Fruit fly (Drosophila melanogaster): ENCODE measurements around the gene PGRP-SB1.

The PGRP-SB1 gene

dm6 chr3L:16743906-16744704, 16.3 kb upstream of the PGRP-SB1 start (continued):
- TF ChIP-seq Hr51 (GFP tag; optimal IDR thresholded peaks at IDR 0.05) (no peak), wdn (GFP tag; IDR thresholded peaks at IDR 0.05) (no peak), CG2120 (GFP tag; optimal IDR thresholded peaks at IDR 0.05) (no peak), B-H2 (GFP tag; optimal IDR thresholded peaks at IDR 0.05) (no peak), CG18764 (GFP tag; optimal IDR thresholded peaks at IDR 0.05) (no peak), CG1647 (GFP tag; optimal IDR thresholded peaks at IDR 0.05) (no peak), run (tag; optimal IDR thresholded peaks at IDR 0.05) (no peak), Opbp (GFP tag; IDR thresholded peaks at IDR 0.05; ENCODE audit: partially characterized antibody) (no peak), Nf-YB (GFP tag; optimal IDR thresholded peaks at IDR 0.05) (no peak), Nf-YC (tag; optimal IDR thresholded peaks at IDR 0.05) (no peak), scrt (GFP tag; optimal IDR thresholded peaks at IDR 0.05) (no peak), CG17359 (tag; optimal IDR thresholded peaks at IDR 0.05) (no peak), gfzf (GFP tag; optimal IDR thresholded peaks at IDR 0.05) (no peak), Usf (GFP tag; optimal IDR thresholded peaks at IDR 0.05) (no peak), CG11696 (GFP tag; IDR thresholded peaks at IDR 0.05) (no peak), org-1 (GFP tag; optimal IDR thresholded peaks at IDR 0.05) (no peak), CG2116 (GFP tag; optimal IDR thresholded peaks at IDR 0.05) (no peak), H2.0 (GFP tag; IDR thresholded peaks at IDR 0.05) (no peak), bigmax (GFP tag; optimal IDR thresholded peaks at IDR 0.05) (no peak), CG31365 (tag; optimal IDR thresholded peaks at IDR 0.05) (no peak), CG10654 (GFP tag; optimal IDR thresholded peaks at IDR 0.05) (no peak), CG10543 (GFP tag; optimal IDR thresholded peaks at IDR 0.05) (no peak), HmgD (GFP tag; optimal IDR thresholded peaks at IDR 0.05) (no peak), CG6765 (GFP tag; optimal IDR thresholded peaks at IDR 0.05) (no peak), bab2 (GFP tag; optimal IDR thresholded peaks at IDR 0.05) (no peak), CG10431 (GFP tag; optimal IDR thresholded peaks at IDR 0.05) (no peak), CG14860 (GFP tag; IDR thresholded peaks at IDR 0.05; ENCODE audit: partially characterized antibody) (no peak), CG10979 (tag; optimal IDR thresholded peaks at IDR 0.05) (peak; percentile 79), ken (GFP tag; IDR thresholded peaks at IDR 0.05) (no peak), ftz-f1 (GFP tag; optimal IDR thresholded peaks at IDR 0.05) (no peak), Bgb (GFP tag; IDR thresholded peaks at IDR 0.05; ENCODE audit: partially characterized antibody) (no peak), emc (GFP tag; optimal IDR thresholded peaks at IDR 0.05) (no peak), CG14050 (GFP tag; IDR thresholded peaks at IDR 0.05) (no peak), Antp (GFP tag; optimal IDR thresholded peaks at IDR 0.05) (no peak), Gug (GFP tag; IDR thresholded peaks at IDR 0.05) (no peak), h (optimal IDR thresholded peaks at IDR 0.05) (no peak), CG4404 (GFP tag; IDR thresholded peaks at IDR 0.05) (no peak), CG4282 (GFP tag; optimal IDR thresholded peaks at IDR 0.05) (no peak), Doc2 (GFP tag; IDR thresholded peaks at IDR 0.05) (no peak), Doc3 (GFP tag; IDR thresholded peaks at IDR 0.05; ENCODE audit: partially characterized antibody) (no peak), Dp (GFP tag; optimal IDR thresholded peaks at IDR 0.05) (no peak), toy (GFP tag; IDR thresholded peaks at IDR 0.05) (no peak), Bdp1 (GFP tag; optimal IDR thresholded peaks at IDR 0.05) (no peak), CG11695 (GFP tag; IDR thresholded peaks at IDR 0.05) (no peak), Ets97D (GFP tag; optimal IDR thresholded peaks at IDR 0.05) (no peak), Mrtf (GFP tag; IDR thresholded peaks at IDR 0.05) (no peak), CG7839 (tag; optimal IDR thresholded peaks at IDR 0.05) (peak; percentile 30), CG14667 (GFP tag; IDR thresholded peaks at IDR 0.05) (no peak), Gsc (GFP tag; IDR thresholded peaks at IDR 0.05) (no peak), odd (GFP tag; optimal IDR thresholded peaks at IDR 0.05) (no peak), pzg (GFP tag; optimal IDR thresholded peaks at IDR 0.05) (no peak)

All from whole organism, embryonic.